Fruit fly (Drosophila melanogaster) whole organism, embryonic: ENCODE measurements around the gene Pdxk.

ENCODE experiments used
- ATbp ChIP-seq: fragments of 200-800 bp; sonication (Bioruptor generic); optimal IDR thresholded peaks from 2 replicates; lab custom pipeline; 2017; ENCODE audit warnings: missing biosample characterization, mild to moderate bottlenecking, missing genetic modification characterization, missing genetic modification reagents
- Adf1 ChIP-seq: fragments of 200-800 bp; sonication (Bioruptor generic); IDR thresholded peaks from 2 replicates; pipeline ENCODE4 v1.3.6; 2022; ENCODE audit warnings: missing biosample characterization, missing genetic modification characterization
- Aef1 ChIP-seq: fragments of 200-800 bp; sonication (Bioruptor generic); IDR thresholded peaks from 3 replicates; pipeline ENCODE4 v1.3.6; 2022; ENCODE audit warnings: missing biosample characterization, missing genetic modification characterization
- CG10462 ChIP-seq: fragments of 200-800 bp; sonication (Bioruptor generic); optimal IDR thresholded peaks from 2 replicates; lab custom pipeline; 2016; ENCODE audit warnings: missing biosample characterization, missing genetic modification characterization
- CG12219 ChIP-seq: fragments of 200-800 bp; sonication (Bioruptor generic); optimal IDR thresholded peaks from 3 replicates; lab custom pipeline; 2018; ENCODE audit warnings: missing biosample characterization, mild to moderate bottlenecking, missing genetic modification characterization
- CG15479 ChIP-seq: fragments of 200-800 bp; sonication (Bioruptor generic); optimal IDR thresholded peaks from 3 replicates; lab custom pipeline; 2019; ENCODE audit warnings: missing biosample characterization, mild to moderate bottlenecking, missing genetic modification characterization, moderate library complexity
- CG16815 ChIP-seq: fragments of 200-800 bp; sonication (Bioruptor generic); optimal IDR thresholded peaks from 3 replicates; lab custom pipeline; 2017; ENCODE audit warnings: missing biosample characterization, mild to moderate bottlenecking, missing genetic modification characterization
- CG2875 ChIP-seq: fragments of 200-800 bp; sonication (Bioruptor generic); optimal IDR thresholded peaks from 2 replicates; lab custom pipeline; 2017; ENCODE audit warnings: missing biosample characterization, mild to moderate bottlenecking, missing genetic modification characterization, missing genetic modification reagents
- CG3065 ChIP-seq: fragments of 200-800 bp; sonication (Bioruptor generic); optimal IDR thresholded peaks from 2 replicates; lab custom pipeline; 2016; ENCODE audit warnings: missing biosample characterization, missing genetic modification characterization
- CG31388 ChIP-seq: fragments of 200-800 bp; sonication (Bioruptor generic); optimal IDR thresholded peaks from 2 replicates; lab custom pipeline; 2016; ENCODE audit warnings: missing biosample characterization, missing genetic modification characterization
- CG5953 ChIP-seq: fragments of 200-800 bp; sonication (Bioruptor generic); IDR thresholded peaks from 2 replicates; pipeline ENCODE4 v1.3.6; 2022; ENCODE audit warnings: missing biosample characterization, missing genetic modification characterization
- CG6813 ChIP-seq: fragments of 200-800 bp; sonication (Bioruptor generic); optimal IDR thresholded peaks from 2 replicates; lab custom pipeline; 2017; ENCODE audit warnings: missing biosample characterization, missing genetic modification characterization, mild to moderate bottlenecking, moderate library complexity, missing genetic modification reagents
- CG8089 ChIP-seq: fragments of 200-800 bp; sonication (Bioruptor generic); optimal IDR thresholded peaks from 3 replicates; lab custom pipeline; 2016; ENCODE audit warnings: missing biosample characterization, missing genetic modification characterization
- CG8924 ChIP-seq: fragments of 200-800 bp; optimal IDR thresholded peaks from 3 replicates; lab custom pipeline; 2019; ENCODE audit warnings: missing biosample characterization, mild to moderate bottlenecking, missing genetic modification characterization, moderate library complexity
- Dll ChIP-seq: fragments of 200-800 bp; sonication (Bioruptor generic); IDR thresholded peaks from 4 replicates; pipeline ENCODE4 v1.3.6; 2022; ENCODE audit warnings: missing biosample characterization, missing genetic modification characterization; ENCODE audit not compliant: partially characterized antibody
- Drgx ChIP-seq: fragments of 200-800 bp; sonication (Bioruptor generic); IDR thresholded peaks from 2 replicates; pipeline ENCODE4 v1.3.6; 2022; ENCODE audit warnings: missing biosample characterization, missing genetic modification characterization
- ERR ChIP-seq: fragments of 200-800 bp; sonication (Bioruptor generic); optimal IDR thresholded peaks from 2 replicates; lab custom pipeline; 2016; ENCODE audit warnings: missing biosample characterization, missing genetic modification characterization
- Elba2 ChIP-seq: fragments of 200-800 bp; sonication (Bioruptor generic); optimal IDR thresholded peaks from 3 replicates; lab custom pipeline; 2016; ENCODE audit warnings: missing biosample characterization, missing genetic modification characterization
- Fer2 ChIP-seq: fragments of 200-800 bp; sonication (Bioruptor generic); optimal IDR thresholded peaks from 2 replicates; lab custom pipeline; 2018; ENCODE audit warnings: missing biosample characterization, mild to moderate bottlenecking, missing genetic modification characterization, moderate library complexity
- Hey ChIP-seq: fragments of 200-800 bp; sonication (Bioruptor generic); optimal IDR thresholded peaks from 3 replicates; lab custom pipeline; 2018; ENCODE audit warnings: missing biosample characterization, mild to moderate bottlenecking, missing genetic modification characterization
- HmgZ ChIP-seq: fragments of 200-800 bp; sonication (Bioruptor generic); optimal IDR thresholded peaks from 2 replicates; lab custom pipeline; 2018; ENCODE audit warnings: missing biosample characterization, mild to moderate bottlenecking, missing genetic modification characterization
- PHDP ChIP-seq: fragments of 200-800 bp; sonication (Bioruptor generic); optimal IDR thresholded peaks from 3 replicates; lab custom pipeline; 2018; ENCODE audit warnings: missing biosample characterization, mild to moderate bottlenecking, missing genetic modification characterization, moderate library complexity
- Pdp1 ChIP-seq, 2 experiments: fragments of 200-800 bp; sonication (Bioruptor generic); optimal IDR thresholded peaks; 3 replicates each; lab custom pipeline; 2016; ENCODE audit warnings: missing biosample characterization in 2 of 2, missing genetic modification characterization in 2 of 2, mild to moderate bottlenecking in 1 of 2, moderate library complexity in 1 of 2
- Rfx ChIP-seq: fragments of 200-800 bp; sonication (Bioruptor generic); IDR thresholded peaks from 2 replicates; pipeline ENCODE4 v1.3.6; 2022; ENCODE audit warnings: missing biosample characterization, missing genetic modification characterization
- Vsx1 ChIP-seq: fragments of 200-800 bp; sonication (Bioruptor generic); optimal IDR thresholded peaks from 2 replicates; lab custom pipeline; 2017; ENCODE audit warnings: missing biosample characterization, mild to moderate bottlenecking, missing genetic modification characterization, missing genetic modification reagents
- amos ChIP-seq: fragments of 200-800 bp; sonication (Bioruptor generic); IDR thresholded peaks from 2 replicates; pipeline ENCODE4 v1.3.6; 2022; ENCODE audit warnings: missing biosample characterization, missing genetic modification characterization; ENCODE audit not compliant: partially characterized antibody
- bbx ChIP-seq: fragments of 200-800 bp; sonication (Bioruptor generic); IDR thresholded peaks from 2 replicates; pipeline ENCODE4 v1.3.6; 2022; ENCODE audit warnings: missing biosample characterization, missing genetic modification characterization; ENCODE audit not compliant: partially characterized antibody
- caup ChIP-seq: fragments of 200-800 bp; sonication (Bioruptor generic); optimal IDR thresholded peaks from 3 replicates; lab custom pipeline; 2017; ENCODE audit warnings: missing biosample characterization, mild to moderate bottlenecking, missing genetic modification characterization, moderate library complexity; ENCODE audit not compliant: severe bottlenecking
- cg ChIP-seq: fragments of 200-800 bp; sonication (Bioruptor generic); optimal IDR thresholded peaks from 3 replicates; lab custom pipeline; 2019; ENCODE audit warnings: missing biosample characterization, mild to moderate bottlenecking, missing genetic modification characterization, moderate library complexity
- chinmo ChIP-seq: fragments of 200-800 bp; sonication (Bioruptor generic); IDR thresholded peaks from 4 replicates; pipeline ENCODE4 v1.3.6; 2022; ENCODE audit warnings: missing biosample characterization, missing genetic modification characterization; ENCODE audit not compliant: partially characterized antibody
- crol ChIP-seq: fragments of 200-800 bp; sonication (Bioruptor generic); IDR thresholded peaks from 2 replicates; pipeline ENCODE4 v1.3.6; 2022; ENCODE audit warnings: missing biosample characterization, missing genetic modification characterization
- cwo ChIP-seq: fragments of 200-800 bp; sonication (Bioruptor generic); optimal IDR thresholded peaks from 3 replicates; lab custom pipeline; 2017; ENCODE audit warnings: missing biosample characterization, missing genetic modification characterization, mild to moderate bottlenecking, moderate library complexity, missing genetic modification reagents
- insv ChIP-seq, 2 experiments: fragments of 200-800 bp; sonication (Bioruptor generic); optimal IDR thresholded peaks; 3 replicates each; lab custom pipeline; 2016 to 2018; ENCODE audit warnings: missing biosample characterization in 2 of 2, missing genetic modification characterization in 2 of 2
- jumu ChIP-seq: fragments of 200-800 bp; sonication (Bioruptor generic); optimal IDR thresholded peaks from 3 replicates; lab custom pipeline; 2016; ENCODE audit warnings: missing biosample characterization, missing genetic modification characterization
- kah ChIP-seq: fragments of 200-800 bp; sonication (Bioruptor generic); optimal IDR thresholded peaks from 2 replicates; lab custom pipeline; 2018; ENCODE audit warnings: missing biosample characterization, mild to moderate bottlenecking, missing genetic modification characterization
- lab ChIP-seq: fragments of 200-800 bp; sonication (Bioruptor generic); optimal IDR thresholded peaks from 3 replicates; lab custom pipeline; 2017; ENCODE audit warnings: missing biosample characterization, missing genetic modification characterization, mild to moderate bottlenecking, moderate library complexity, missing genetic modification reagents
- maf-S ChIP-seq: fragments of 200-800 bp; sonication (Bioruptor generic); optimal IDR thresholded peaks from 2 replicates; lab custom pipeline; 2016; ENCODE audit warnings: missing biosample characterization, missing genetic modification characterization
- mirr ChIP-seq: fragments of 200-800 bp; sonication (Bioruptor generic); optimal IDR thresholded peaks from 3 replicates; lab custom pipeline; 2018; ENCODE audit warnings: missing biosample characterization, mild to moderate bottlenecking, missing genetic modification characterization
- psq ChIP-seq: fragments of 200-800 bp; sonication (Bioruptor generic); optimal IDR thresholded peaks from 2 replicates; lab custom pipeline; 2017; ENCODE audit warnings: missing biosample characterization, missing genetic modification characterization
- rib ChIP-seq: fragments of 200-800 bp; sonication (Bioruptor generic); IDR thresholded peaks from 2 replicates; pipeline ENCODE4 v1.3.6; 2022; ENCODE audit warnings: missing biosample characterization, missing genetic modification characterization
- scrt ChIP-seq: fragments of 200-800 bp; sonication (Bioruptor generic); optimal IDR thresholded peaks from 2 replicates; lab custom pipeline; 2018; ENCODE audit warnings: missing biosample characterization, mild to moderate bottlenecking, missing genetic modification characterization, moderate library complexity
- sd ChIP-seq: fragments of 200-800 bp; sonication (Bioruptor generic); optimal IDR thresholded peaks from 3 replicates; lab custom pipeline; 2018; ENCODE audit warnings: missing biosample characterization, mild to moderate bottlenecking, missing genetic modification characterization, moderate library complexity
- sqz ChIP-seq: fragments of 200-800 bp; sonication (Bioruptor generic); optimal IDR thresholded peaks from 3 replicates; lab custom pipeline; 2018; ENCODE audit warnings: missing biosample characterization, mild to moderate bottlenecking, missing genetic modification characterization
- stc ChIP-seq: fragments of 200-800 bp; sonication (Bioruptor generic); IDR thresholded peaks from 2 replicates; pipeline ENCODE4 v1.3.6; 2022; ENCODE audit warnings: missing biosample characterization, missing genetic modification characterization
- twi ChIP-seq: fragments of 200-800 bp; optimal IDR thresholded peaks from 2 replicates; lab custom pipeline; 2019; ENCODE audit warnings: missing biosample characterization, mild to moderate bottlenecking, missing genetic modification characterization, moderate library complexity
- vfl ChIP-seq: fragments of 200-800 bp; sonication (Bioruptor generic); optimal IDR thresholded peaks from 2 replicates; lab custom pipeline; 2016; ENCODE audit warnings: missing biosample characterization, missing genetic modification characterization

Pdxk gene

dm6 chr3L:9357830-9358712 lies 2.0 kb upstream of the Pdxk start (continued):
- peak; percentile 12 for TF ChIP-seq lab (GFP tag; lab: Kevin White, UChicago)
- no peak for TF ChIP-seq CG6813 (GFP tag; lab: Kevin White, UChicago)
- TF ChIP-seq CG12219 = no peak
- peak; percentile 20 for TF ChIP-seq kah (GFP tag; lab: Kevin White, UChicago)
- 0 out of 2 replicates have a peak, but pooled peaks have one; percentile 28 for TF ChIP-seq rib (GFP tag; lab: Robert Waterston, UW)
- TF ChIP-seq CG16815 (GFP tag; lab: Kevin White, UChicago) = no peak
- TF ChIP-seq Aef1 (GFP tag; lab: Robert Waterston, UW) = peak; percentile 9; the same call in 1 of the 3 replicates
- no peak for TF ChIP-seq CG2875 (GFP tag; lab: Kevin White, UChicago)
- 0 out of 2 replicates have a peak, but pooled peaks have one; percentile 13 for TF ChIP-seq Rfx (GFP tag; lab: Robert Waterston, UW)
- TF ChIP-seq jumu = no peak
- peak; percentile 13 for TF ChIP-seq psq (GFP tag; lab: Kevin White, UChicago)
- peak in 1 of 2 experiments; percentile 33 for TF ChIP-seq Pdp1 (GFP tag; optimal IDR thresholded peaks at IDR 0.05; lab: Kevin White, UChicago)
- TF ChIP-seq CG31388 = no peak
- 0 out of 2 replicates have a peak, but pooled peaks have one; percentile 19 for TF ChIP-seq stc
- peak; percentile 15 for TF ChIP-seq caup
- peak; percentile 15 for TF ChIP-seq HmgZ (tag; lab: Kevin White, UChicago)
- TF ChIP-seq Elba2 (GFP tag; lab: Kevin White, UChicago) = peak; percentile 43
- TF ChIP-seq vfl = no peak
- TF ChIP-seq sqz (GFP tag; lab: Kevin White, UChicago) = peak; percentile 6
- no peak for TF ChIP-seq CG5953 (GFP tag; lab: Robert Waterston, UW)
- 0 out of 4 replicates have a peak, but pooled peaks have one; percentile 23 for TF ChIP-seq Dll (GFP tag; lab: Robert Waterston, UW)
- TF ChIP-seq ERR (GFP tag; lab: Kevin White, UChicago) = peak; percentile 98
- TF ChIP-seq Fer2 (tag; lab: Kevin White, UChicago) = no peak
- TF ChIP-seq chinmo (GFP tag; lab: Robert Waterston, UW) = peak; percentile 72; the same call in 2 of the 4 replicates
- peak; percentile 9 for TF ChIP-seq CG15479 (GFP tag; lab: Kevin White, UChicago)
- peak; percentile 92 for TF ChIP-seq Adf1
- TF ChIP-seq CG8924 (tag; lab: Kevin White, UChicago) = peak; percentile 5
- no peak for TF ChIP-seq CG3065
- peak in 1 of 2 experiments; percentile 88 for TF ChIP-seq insv (GFP tag; optimal IDR thresholded peaks at IDR 0.05; lab: Kevin White, UChicago)
- peak; percentile 26 for TF ChIP-seq mirr (GFP tag; lab: Kevin White, UChicago)
- TF ChIP-seq CG8089 (GFP tag; lab: Kevin White, UChicago) = no peak
- peak; percentile 21 for TF ChIP-seq cwo (GFP tag; lab: Kevin White, UChicago)
- TF ChIP-seq bbx (GFP tag; lab: Robert Waterston, UW) = 0 out of 2 replicates have a peak, but pooled peaks have one; percentile 19
- peak; percentile 16; the same call in 1 of the 2 replicates for TF ChIP-seq amos (GFP tag; lab: Robert Waterston, UW)
- TF ChIP-seq sd (tag; lab: Kevin White, UChicago) = peak; percentile 87
- peak; percentile 25 for TF ChIP-seq twi
- TF ChIP-seq Drgx (GFP tag; lab: Robert Waterston, UW) = peak; percentile 44; the same call in 1 of the 2 replicates
- TF ChIP-seq PHDP (tag; lab: Kevin White, UChicago) = no peak
- TF ChIP-seq crol (GFP tag; lab: Robert Waterston, UW) = peak; percentile 93
- no peak for TF ChIP-seq CG10462
- TF ChIP-seq Hey = peak; percentile 74
- TF ChIP-seq cg = peak; percentile 82
- peak; percentile 75 for TF ChIP-seq Vsx1 (GFP tag; lab: Kevin White, UChicago)
- no peak for TF ChIP-seq ATbp (GFP tag; lab: Kevin White, UChicago)
- TF ChIP-seq scrt (GFP tag; lab: Kevin White, UChicago) = peak; percentile 49
- no peak for TF ChIP-seq maf-S (GFP tag; lab: Kevin White, UChicago)
